Fruit fly (Drosophila melanogaster) whole organism: ENCODE data around the gene CG31207.

ENCODE experiments used
- CG8478 ChIP-seq: fragments of >200 bp; optimal IDR thresholded peaks from 2 replicates; lab custom pipeline; 2018; ENCODE audit warnings: inconsistent platforms
- Dll ChIP-seq: fragments of >200 bp; optimal IDR thresholded peaks from 2 replicates; lab custom pipeline; 2017
- EcR ChIP-seq, 2 experiments: fragments of >200 bp; optimal IDR thresholded peaks; 2 replicates each; lab custom pipeline; 2017; ENCODE audit warnings: missing biosample characterization in 2 of 2, missing genetic modification characterization in 2 of 2, missing genetic modification reagents in 2 of 2
- pan ChIP-seq: fragments of >200 bp; optimal IDR thresholded peaks from 2 replicates; lab custom pipeline; 2017
- psq ChIP-seq: fragments of >200 bp; optimal IDR thresholded peaks from 2 replicates; lab custom pipeline; 2017
- usp ChIP-seq: fragments of >200 bp; optimal IDR thresholded peaks from 2 replicates; lab custom pipeline; 2017; ENCODE audit warnings: missing biosample characterization, missing genetic modification characterization, mixed read lengths

The CG31207 gene

dm6 chr3R:21063433-21063832 is 16.6 kb upstream of the CG31207 start:
- no peak for TF ChIP-seq EcR (GFP tag; optimal IDR thresholded peaks at IDR 0.05; lab: Kevin White, UChicago)
- no peak for TF ChIP-seq psq (lab: Kevin White, UChicago)
- no peak for TF ChIP-seq pan (lab: Kevin White, UChicago)
- TF ChIP-seq Dll, result no peak
- no peak for TF ChIP-seq usp (GFP tag; lab: Kevin White, UChicago)
- no peak for TF ChIP-seq CG8478

dm6 chr3R:21060430-21061245 is 13.8 kb upstream of the CG31207 start, which contains the start of gene Mvl:
Gene Mvl (minus strand): TSS chr3R:21060800.
- TF ChIP-seq EcR (GFP tag; optimal IDR thresholded peaks at IDR 0.05; lab: Kevin White, UChicago) (peak in 1 of 2 experiments; percentile 60), CG8478 (no peak)

- TF ChIP-seq pan (lab: Kevin White, UChicago) (no peak), usp (GFP tag; lab: Kevin White, UChicago) (no peak), EcR (GFP tag; optimal IDR thresholded peaks at IDR 0.05; lab: Kevin White, UChicago) (no peak), psq (lab: Kevin White, UChicago) (no peak), Dll (no peak), CG8478 (no peak)
Measured at dm6 chr3R:21059486-21060356, 12.9 kb upstream of the CG31207 start.

dm6 chr3R:21057519-21057918 is 10.7 kb upstream of the CG31207 start:
- TF ChIP-seq usp (GFP tag; lab: Kevin White, UChicago), result no peak
- no peak for TF ChIP-seq CG8478
- TF ChIP-seq EcR (GFP tag; optimal IDR thresholded peaks at IDR 0.05; lab: Kevin White, UChicago), result no peak
- TF ChIP-seq Dll, result no peak
- TF ChIP-seq psq (lab: Kevin White, UChicago), result no peak
- TF ChIP-seq pan (lab: Kevin White, UChicago), result no peak

DNA sequence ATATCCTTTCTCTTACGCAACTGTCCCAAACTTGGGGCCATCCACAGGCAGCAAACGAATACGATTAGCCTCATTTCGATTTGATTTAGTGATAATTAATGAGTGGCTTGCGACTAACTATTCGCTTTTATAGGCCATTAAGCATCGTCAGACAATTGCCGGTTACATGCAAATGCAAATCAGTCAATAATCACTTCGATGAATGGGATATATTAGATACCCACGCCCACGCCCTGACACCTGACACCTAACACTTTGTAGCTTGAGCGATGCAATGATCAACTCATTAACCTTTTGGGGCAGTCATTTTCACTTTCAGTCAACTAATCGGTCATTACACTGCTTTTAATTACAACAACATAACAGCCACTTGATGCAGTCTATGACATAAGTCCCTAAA is 4.0 kb upstream of the CG31207 start, which contains the start of gene Jhbp15:
Jhbp15 (minus strand) TSS at position 101 of the 400 bp plus-strand sequence.
- no peak for TF ChIP-seq usp (GFP tag; lab: Kevin White, UChicago)
- TF ChIP-seq psq (lab: Kevin White, UChicago), result no peak
- no peak for TF ChIP-seq Dll
- no peak for TF ChIP-seq pan (lab: Kevin White, UChicago)
- no peak for TF ChIP-seq EcR (GFP tag; optimal IDR thresholded peaks at IDR 0.05; lab: Kevin White, UChicago)
- no peak for TF ChIP-seq CG8478

- TF ChIP-seq Dll (no peak), CG8478 (no peak), EcR (GFP tag; optimal IDR thresholded peaks at IDR 0.05; lab: Kevin White, UChicago) (no peak), usp (GFP tag; lab: Kevin White, UChicago) (no peak), psq (lab: Kevin White, UChicago) (no peak), pan (lab: Kevin White, UChicago) (no peak)
Measured at dm6 chr3R:21048729-21049128, 1.9 kb upstream of the CG31207 start, which contains the start of gene CG7079. Gene CG7079 (minus strand): TSS chr3R:21048829.

DNA sequence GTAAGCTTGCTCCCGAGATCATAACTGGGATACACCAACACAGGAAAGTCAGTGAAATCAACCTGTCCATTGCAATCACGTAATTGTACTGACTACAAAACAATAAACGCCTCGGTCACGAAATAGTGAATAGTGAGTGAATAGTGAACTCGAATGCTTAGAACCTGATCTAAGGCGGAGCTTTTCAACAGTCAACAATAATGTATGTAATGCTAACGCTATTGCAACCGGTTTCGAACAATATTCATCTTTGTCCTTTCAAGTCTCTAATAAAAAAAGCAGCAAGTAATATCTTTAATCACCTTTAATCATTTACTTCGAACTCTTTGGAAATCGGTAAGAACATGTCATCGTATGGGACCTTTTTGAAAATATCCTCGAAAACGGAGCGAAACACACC is 1.1 kb downstream of the CG31207 start, which contains the start of gene CG31189:
CG31189 (minus strand) TSS at position 101 of the 400 bp plus-strand sequence.
- TF ChIP-seq CG8478 (no peak), usp (GFP tag; lab: Kevin White, UChicago) (no peak), pan (lab: Kevin White, UChicago) (no peak), psq (lab: Kevin White, UChicago) (no peak), Dll (no peak), EcR (GFP tag; optimal IDR thresholded peaks at IDR 0.05; lab: Kevin White, UChicago) (no peak)

DNA sequence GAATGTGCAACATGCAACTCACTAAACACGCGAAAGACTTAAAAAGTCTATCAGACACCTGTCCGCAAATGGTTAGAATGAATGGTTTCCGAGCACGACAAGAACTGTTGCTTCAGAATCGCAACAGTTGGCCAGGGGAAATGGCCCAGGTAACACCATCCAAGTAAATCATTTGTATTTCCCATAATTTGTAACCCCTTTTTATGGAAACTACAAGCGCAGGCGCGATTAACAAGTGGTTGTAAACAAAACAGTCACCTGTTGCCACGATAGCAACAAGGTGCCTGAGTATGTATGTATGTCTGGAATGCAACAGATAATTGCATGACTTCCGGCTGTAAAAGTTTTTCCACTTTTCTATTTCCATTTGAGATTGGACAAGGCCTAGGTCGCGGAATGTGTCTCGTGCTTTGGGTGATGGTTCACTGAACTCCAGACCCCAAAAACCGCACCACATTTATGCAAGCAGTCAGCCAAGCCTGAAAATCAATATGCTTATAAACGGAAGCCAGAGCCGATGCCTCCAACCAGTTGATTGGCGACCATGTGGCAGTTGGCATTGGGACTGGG is 3.2 kb downstream of the CG31207 start, which contains the start of gene CG12278:
CG12278 (plus strand) TSS at position 520 of the 570 bp plus-strand sequence.
- TF ChIP-seq usp (GFP tag; lab: Kevin White, UChicago) (no peak), CG8478 (no peak), EcR (GFP tag; optimal IDR thresholded peaks at IDR 0.05; lab: Kevin White, UChicago) (no peak), Dll (no peak), pan (lab: Kevin White, UChicago) (no peak), psq (lab: Kevin White, UChicago) (no peak)

DNA sequence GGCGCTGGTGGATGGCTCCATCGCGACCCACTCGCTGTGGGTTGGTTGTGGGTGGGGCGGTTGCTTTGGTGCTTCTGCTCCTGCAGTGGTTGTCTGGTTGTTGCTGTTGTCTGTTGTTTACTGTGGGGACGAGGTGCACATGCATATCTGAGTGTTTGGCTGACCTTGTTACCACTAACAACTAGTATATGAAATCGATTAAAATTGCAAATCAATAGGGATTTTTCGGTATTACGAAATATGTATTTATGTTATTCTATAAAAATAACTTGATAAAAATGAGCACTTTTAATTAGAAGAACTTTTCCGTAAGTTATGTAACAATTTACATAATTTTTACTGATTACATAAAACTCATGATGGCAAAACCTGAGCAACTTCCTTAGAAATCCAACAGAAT is 4.4 kb downstream of the CG31207 start, which contains the start of gene Dhc93AB:
Dhc93AB (minus strand) TSS at position 101 of the 400 bp plus-strand sequence.
- TF ChIP-seq CG8478 (no peak), psq (lab: Kevin White, UChicago) (no peak), Dll (no peak), usp (GFP tag; lab: Kevin White, UChicago) (no peak), pan (lab: Kevin White, UChicago) (no peak), EcR (GFP tag; optimal IDR thresholded peaks at IDR 0.05; lab: Kevin White, UChicago) (no peak)

DNA sequence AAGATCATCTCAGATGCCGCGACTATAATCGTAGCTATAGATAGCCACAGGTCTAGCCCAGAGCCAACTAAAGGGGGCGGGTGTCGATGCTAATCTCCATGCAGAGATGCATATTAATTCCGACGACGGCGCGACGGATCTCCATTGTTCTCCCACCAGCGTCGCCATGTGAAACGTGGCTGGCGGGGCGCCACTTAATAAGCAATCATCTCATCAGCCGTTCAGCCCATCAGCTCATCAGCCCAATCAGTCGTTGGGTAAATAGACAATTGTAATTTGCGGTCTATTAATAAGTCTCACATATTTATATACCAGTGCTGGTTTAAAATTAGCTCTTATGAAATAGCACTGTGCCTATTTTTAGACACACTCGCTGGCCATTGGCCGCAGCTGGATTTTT is 21.3 kb downstream of the CG31207 start:
- TF ChIP-seq CG8478 (no peak), Dll (no peak), psq (lab: Kevin White, UChicago) (no peak), usp (GFP tag; lab: Kevin White, UChicago) (no peak), pan (lab: Kevin White, UChicago) (no peak), EcR (GFP tag; optimal IDR thresholded peaks at IDR 0.05; lab: Kevin White, UChicago) (no peak)

dm6 chr3R:21023902-21024541 is 22.8 kb downstream of the CG31207 start, which contains the start of gene peg:
Gene peg (minus strand): TSS chr3R:21024163.
- TF ChIP-seq EcR (GFP tag; optimal IDR thresholded peaks at IDR 0.05; lab: Kevin White, UChicago), result no peak
- no peak for TF ChIP-seq CG8478
- no peak for TF ChIP-seq pan (lab: Kevin White, UChicago)
- TF ChIP-seq psq (lab: Kevin White, UChicago), result no peak
- TF ChIP-seq usp (GFP tag; lab: Kevin White, UChicago), result no peak
- no peak for TF ChIP-seq Dll
